Worm (Caenorhabditis elegans) whole organism, L1 larva: ENCODE data around the gene tkr-3.

ENCODE experiments used
- alr-1 ChIP-seq: fragments of 200-800 bp; sonication (Bioruptor generic); optimal IDR thresholded peaks from 2 replicates; lab custom pipeline; 2018; ENCODE audit warnings: borderline replicate concordance, mild to moderate bottlenecking, missing genetic modification characterization, missing compliant biosample characterization
- dpl-1 ChIP-seq, 3 experiments: fragments of 150-350 bp in 2 of 3; sonication (generic microtip) in 1 of 3; optimal IDR thresholded peaks; 2 replicates each; lab custom pipeline; 2014 to 2017; ENCODE audit warnings: missing biosample characterization in 3 of 3, missing genetic modification characterization in 3 of 3, missing genetic modification reagents in 3 of 3
- jun-1 ChIP-seq: fragments of 150-350 bp; optimal IDR thresholded peaks from 2 replicates; lab custom pipeline; 2014; ENCODE audit warnings: missing biosample characterization, missing genetic modification reagents, missing genetic modification characterization
- sox-4 ChIP-seq: sonication (generic microtip); optimal IDR thresholded peaks from 2 replicates; lab custom pipeline; 2016; ENCODE audit warnings: missing genetic modification characterization, missing compliant biosample characterization
- ztf-11 ChIP-seq, 2 experiments: sonication (generic microtip); optimal IDR thresholded peaks; 2 replicates each; lab custom pipeline; 2016 to 2017; ENCODE audit warnings: missing genetic modification characterization in 2 of 2, missing biosample characterization in 1 of 2, missing compliant biosample characterization in 1 of 2

DNA sequence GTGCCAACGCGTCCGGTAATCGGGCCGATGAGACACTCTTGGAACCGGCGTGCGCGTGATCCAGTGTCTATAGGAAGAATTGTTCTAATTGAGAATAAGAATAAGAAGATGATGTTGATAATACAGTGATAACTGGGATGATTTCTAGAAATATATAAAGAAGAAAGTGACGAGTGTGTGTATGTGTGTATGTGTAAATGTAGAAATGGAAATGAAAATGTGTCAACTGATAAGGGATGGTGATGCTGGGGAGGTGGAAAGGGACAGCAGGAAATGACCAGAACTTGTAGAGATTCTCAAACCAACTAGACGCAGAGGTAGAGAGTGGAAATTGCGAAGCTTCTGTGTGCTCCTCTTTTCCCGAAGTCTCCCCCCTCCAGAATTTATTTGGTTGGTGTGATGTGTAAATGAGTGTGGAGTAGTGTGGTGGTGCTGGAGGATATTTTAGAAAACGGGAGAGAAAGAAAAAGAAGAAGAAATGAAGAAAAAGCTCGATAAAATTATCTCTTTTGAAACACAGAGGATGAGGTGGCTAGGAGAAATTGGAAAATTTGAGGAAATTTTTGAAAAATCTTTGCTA, 12.0 kb upstream of the tkr-3 start:
- TF ChIP-seq alr-1 (tag; lab: Kevin White, UChicago) (no peak), jun-1 (tag; lab: Kevin White, UChicago) (no peak), dpl-1 (GFP tag; optimal IDR thresholded peaks at IDR 0.05; lab: Kevin White, UChicago) (peak in 1 of 3 experiments; percentile 20), ztf-11 (tag; optimal IDR thresholded peaks at IDR 0.05; lab: Kevin White, UChicago) (peak in 1 of 2 experiments; percentile 16), sox-4 (no peak)
